Worm (Caenorhabditis elegans) whole organism, L2 larva: ENCODE measurements around the gene gpa-9.

Experiments
- C34F6.9 ChIP-seq: fragments of 150-350 bp; optimal IDR thresholded peaks from 2 replicates; lab custom pipeline; 2014; ENCODE audit warnings: missing biosample characterization, missing genetic modification characterization
- R02D3.7 ChIP-seq: fragments of 150-350 bp; optimal IDR thresholded peaks from 2 replicates; lab custom pipeline; 2014; ENCODE audit warnings: missing biosample characterization, missing genetic modification characterization
- Y55F3AM.14 ChIP-seq: fragments of 200-800 bp; sonication (Bioruptor generic); optimal IDR thresholded peaks from 2 replicates; lab custom pipeline; 2018; ENCODE audit warnings: mild to moderate bottlenecking, missing genetic modification characterization, missing compliant biosample characterization
- alr-1 ChIP-seq: fragments of 150-350 bp; optimal IDR thresholded peaks from 2 replicates; lab custom pipeline; 2014; ENCODE audit warnings: missing biosample characterization, missing genetic modification characterization
- aly-2 ChIP-seq: fragments of 150-350 bp; optimal IDR thresholded peaks from 2 replicates; lab custom pipeline; 2014; ENCODE audit warnings: missing biosample characterization, missing genetic modification characterization
- ama-1 ChIP-seq: fragments of 150-350 bp; optimal IDR thresholded peaks from 2 replicates; lab custom pipeline; 2018; ENCODE audit warnings: inconsistent platforms
- blmp-1 ChIP-seq: sonication (generic microtip); optimal IDR thresholded peaks from 2 replicates; lab custom pipeline; 2017; ENCODE audit warnings: missing genetic modification characterization, mild to moderate bottlenecking, missing compliant biosample characterization, antibody characterized with exemption, moderate library complexity; ENCODE audit not compliant: insufficient read depth
- ceh-16 ChIP-seq: fragments of 150-350 bp; optimal IDR thresholded peaks from 2 replicates; lab custom pipeline; 2014; ENCODE audit warnings: missing biosample characterization, missing genetic modification characterization
- ceh-82 ChIP-seq: fragments of 150-350 bp; optimal IDR thresholded peaks from 2 replicates; lab custom pipeline; 2014; ENCODE audit warnings: missing biosample characterization, missing genetic modification characterization
- crh-2 ChIP-seq: sonication (generic microtip); optimal IDR thresholded peaks from 2 replicates; lab custom pipeline; 2017; ENCODE audit warnings: missing biosample characterization, missing genetic modification characterization
- dmd-4 ChIP-seq: sonication (generic microtip); optimal IDR thresholded peaks from 2 replicates; lab custom pipeline; 2017; ENCODE audit warnings: missing biosample characterization, missing genetic modification characterization
- egl-27 ChIP-seq: sonication (generic microtip); optimal IDR thresholded peaks from 3 replicates; lab custom pipeline; 2017; ENCODE audit warnings: missing biosample characterization, missing genetic modification reagents, missing genetic modification characterization
- elt-1 ChIP-seq: fragments of 150-350 bp; optimal IDR thresholded peaks from 2 replicates; lab custom pipeline; 2014; ENCODE audit warnings: missing biosample characterization, missing genetic modification characterization
- elt-3 ChIP-seq: sonication (generic microtip); optimal IDR thresholded peaks from 2 replicates; lab custom pipeline; 2017; ENCODE audit warnings: missing biosample characterization, missing genetic modification characterization
- fos-1 ChIP-seq: fragments of 150-350 bp; optimal IDR thresholded peaks from 2 replicates; lab custom pipeline; 2014; ENCODE audit warnings: missing biosample characterization, missing genetic modification characterization
- gmeb-1 ChIP-seq: fragments of 150-350 bp; optimal IDR thresholded peaks from 2 replicates; lab custom pipeline; 2014; ENCODE audit warnings: missing biosample characterization, missing genetic modification characterization
- lin-11 ChIP-seq: fragments of 150-350 bp; sonication (generic microtip); optimal IDR thresholded peaks from 2 replicates; lab custom pipeline; 2014; ENCODE audit warnings: missing biosample characterization, missing genetic modification characterization, inconsistent platforms, mixed read lengths
- lin-13 ChIP-seq: fragments of 150-350 bp; optimal IDR thresholded peaks from 2 replicates; lab custom pipeline; 2014; ENCODE audit warnings: missing biosample characterization, missing genetic modification reagents, missing genetic modification characterization
- lin-39 ChIP-seq: fragments of 150-350 bp; optimal IDR thresholded peaks from 2 replicates; lab custom pipeline; 2014; ENCODE audit warnings: missing biosample characterization, missing genetic modification reagents, missing genetic modification characterization
- lsy-2 ChIP-seq, 2 experiments: fragments of 150-350 bp in 1 of 2; sonication (generic microtip) in 1 of 2; optimal IDR thresholded peaks; 2 replicates each; lab custom pipeline; 2014 to 2017; ENCODE audit warnings: missing biosample characterization in 2 of 2, missing genetic modification characterization in 2 of 2
- mdl-1 ChIP-seq, 2 experiments: fragments of 150-350 bp in 1 of 2; sonication (generic microtip) in 1 of 2; optimal IDR thresholded peaks; 2 replicates each; lab custom pipeline; 2017; ENCODE audit warnings: missing biosample characterization in 2 of 2, missing genetic modification characterization in 2 of 2
- nhr-10 ChIP-seq: sonication (generic microtip); optimal IDR thresholded peaks from 2 replicates; lab custom pipeline; 2017; ENCODE audit warnings: missing biosample characterization, missing genetic modification characterization
- nhr-11 ChIP-seq: fragments of 150-350 bp; optimal IDR thresholded peaks from 2 replicates; lab custom pipeline; 2014; ENCODE audit warnings: missing biosample characterization, missing genetic modification characterization
- nhr-12 ChIP-seq: fragments of 150-350 bp; optimal IDR thresholded peaks from 2 replicates; lab custom pipeline; 2014; ENCODE audit warnings: missing biosample characterization, missing genetic modification characterization
- nhr-129 ChIP-seq: fragments of 150-350 bp; optimal IDR thresholded peaks from 2 replicates; lab custom pipeline; 2014; ENCODE audit warnings: missing biosample characterization, missing genetic modification characterization
- nhr-21 ChIP-seq: fragments of 150-350 bp; optimal IDR thresholded peaks from 2 replicates; lab custom pipeline; 2014; ENCODE audit warnings: missing biosample characterization, missing genetic modification characterization
- nhr-23 ChIP-seq: fragments of 150-350 bp; optimal IDR thresholded peaks from 2 replicates; lab custom pipeline; 2014; ENCODE audit warnings: missing biosample characterization, missing genetic modification reagents, missing genetic modification characterization
- nhr-6 ChIP-seq: fragments of 150-350 bp; optimal IDR thresholded peaks from 2 replicates; lab custom pipeline; 2014; ENCODE audit warnings: missing biosample characterization, missing genetic modification characterization
- nhr-77 ChIP-seq: fragments of 150-350 bp; optimal IDR thresholded peaks from 2 replicates; lab custom pipeline; 2014; ENCODE audit warnings: missing biosample characterization, missing genetic modification characterization
- sem-4 ChIP-seq: fragments of 150-350 bp; optimal IDR thresholded peaks from 2 replicates; lab custom pipeline; 2014; ENCODE audit warnings: missing biosample characterization, missing genetic modification reagents, missing genetic modification characterization
- sma-3 ChIP-seq: sonication (generic microtip); optimal IDR thresholded peaks from 2 replicates; lab custom pipeline; 2016; ENCODE audit warnings: missing genetic modification reagents, missing genetic modification characterization, missing compliant biosample characterization
- sma-9 ChIP-seq, 2 experiments: fragments of 150-350 bp in 1 of 2; sonication (generic microtip) in 1 of 2; optimal IDR thresholded peaks; 2 replicates each; lab custom pipeline; 2014 to 2016; ENCODE audit warnings: missing genetic modification characterization in 2 of 2, mild to moderate bottlenecking in 1 of 2, missing biosample characterization in 1 of 2, missing compliant biosample characterization in 1 of 2, missing genetic modification reagents in 1 of 2, moderate library complexity in 1 of 2
- snpc-4 ChIP-seq: fragments of 150-350 bp; optimal IDR thresholded peaks from 2 replicates; lab custom pipeline; 2014; ENCODE audit warnings: missing biosample characterization, missing genetic modification characterization
- unc-39 ChIP-seq: fragments of 150-350 bp; optimal IDR thresholded peaks from 2 replicates; lab custom pipeline; 2014; ENCODE audit warnings: missing biosample characterization, missing genetic modification characterization
- unc-55 ChIP-seq: fragments of 150-350 bp; sonication (generic microtip); optimal IDR thresholded peaks from 3 replicates; lab custom pipeline; 2014; ENCODE audit warnings: missing biosample characterization, missing genetic modification reagents, missing genetic modification characterization
- unc-62 ChIP-seq: fragments of 150-350 bp; optimal IDR thresholded peaks from 2 replicates; lab custom pipeline; 2014; ENCODE audit warnings: missing biosample characterization, missing genetic modification reagents, missing genetic modification characterization
- zag-1 ChIP-seq: fragments of 150-350 bp; optimal IDR thresholded peaks from 2 replicates; lab custom pipeline; 2014; ENCODE audit warnings: missing biosample characterization, missing genetic modification characterization
- ztf-1 ChIP-seq: fragments of 200-800 bp; sonication (Bioruptor generic); conservative IDR thresholded peaks from 2 replicates; pipeline ENCODE4 v1.3.6; 2022; ENCODE audit warnings: missing genetic modification characterization, missing compliant biosample characterization
- ztf-11 ChIP-seq: sonication (generic microtip); optimal IDR thresholded peaks from 2 replicates; lab custom pipeline; 2017; ENCODE audit warnings: missing biosample characterization, missing genetic modification characterization

The gpa-9 gene

DNA sequence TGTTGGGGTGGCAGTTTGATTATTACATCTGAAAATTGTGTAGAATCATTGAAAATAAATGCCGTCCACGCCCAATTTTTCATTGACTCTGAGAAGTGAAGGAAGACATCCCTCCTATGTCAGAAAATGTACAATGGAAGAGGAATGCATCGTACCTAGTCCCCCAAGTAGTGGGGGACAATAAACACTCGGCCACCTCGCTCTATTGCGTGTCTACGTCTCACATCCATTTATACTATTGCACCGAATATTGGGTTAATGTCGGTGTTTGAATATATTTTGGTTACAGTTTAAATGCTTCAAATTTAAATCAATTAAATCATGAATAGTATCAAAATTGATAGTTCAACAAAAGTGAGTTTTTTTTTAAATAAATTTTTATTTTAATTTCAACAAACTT lies 523 bp upstream of the gpa-9 start, which contains the start of gene lin-25:
lin-25 (plus strand) TSS at position 290 of the 400 bp plus-strand sequence.
- TF ChIP-seq snpc-4 (tag; lab: Kevin White, UChicago) (peak; percentile 20), C34F6.9 (tag; lab: Kevin White, UChicago) (peak; percentile 44), fos-1 (tag; lab: Kevin White, UChicago) (peak; percentile 46), zag-1 (tag; lab: Kevin White, UChicago) (peak; percentile 25), unc-39 (tag; lab: Kevin White, UChicago) (no peak), unc-55 (peak; percentile 60), alr-1 (tag; lab: Kevin White, UChicago) (no peak), lsy-2 (tag; optimal IDR thresholded peaks at IDR 0.05; lab: Kevin White, UChicago) (peak in 1 of 2 experiments; percentile 59), ceh-82 (tag; lab: Kevin White, UChicago) (no peak), nhr-129 (tag; lab: Kevin White, UChicago) (peak; percentile 54)
- TF ChIP-seq, all 48 proteins: peak for 7

DNA sequence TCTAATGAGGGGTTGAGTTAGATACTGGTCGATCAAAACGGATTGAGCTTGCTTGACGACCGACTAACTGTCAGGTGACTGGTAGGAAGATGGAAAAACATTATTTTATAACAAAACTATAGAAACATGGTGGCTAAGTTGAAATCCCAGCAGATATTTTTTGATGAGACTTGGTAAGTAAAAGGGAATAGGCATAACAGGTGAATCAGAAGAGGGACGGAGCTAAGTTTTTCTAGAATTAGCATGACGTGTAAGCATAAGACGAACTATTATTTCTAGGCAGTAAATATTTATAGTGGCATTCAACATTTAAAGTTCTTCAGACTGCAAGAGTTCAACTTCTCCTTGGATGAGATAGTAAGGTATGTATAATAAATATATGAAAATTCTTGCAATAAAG lies 4.6 kb downstream of the gpa-9 start, which contains the start of gene F56H9.8:
F56H9.8 (plus strand) TSS at position 301 of the 400 bp plus-strand sequence.
- TF ChIP-seq nhr-10 (tag; lab: Kevin White, UChicago) = no peak
- no peak for TF ChIP-seq alr-1 (tag; lab: Kevin White, UChicago)
- TF ChIP-seq mdl-1 (tag; optimal IDR thresholded peaks at IDR 0.05; lab: Kevin White, UChicago) = no peak

ce11 chrV:12640384-12640783 lies 8.7 kb downstream of the gpa-9 start, which contains the start of gene gpa-8:
Gene gpa-8, minus strand, starts transcription at chrV:12640484.
- TF ChIP-seq aly-2 (tag; lab: Kevin White, UChicago) = no peak
- no peak for TF ChIP-seq nhr-6
- TF ChIP-seq nhr-10 (tag; lab: Kevin White, UChicago) = no peak
- no peak for TF ChIP-seq ztf-11 (tag; lab: Kevin White, UChicago)
- no peak for TF ChIP-seq elt-1 (tag; lab: Kevin White, UChicago)
- TF ChIP-seq nhr-23 (tag; lab: Kevin White, UChicago) = no peak
- TF ChIP-seq snpc-4 (tag; lab: Kevin White, UChicago) = no peak
- no peak for TF ChIP-seq elt-3 (tag; lab: Kevin White, UChicago)
- TF ChIP-seq lin-39 (tag; lab: Kevin White, UChicago) = no peak
- no peak for TF ChIP-seq nhr-21
- TF ChIP-seq nhr-12 (tag; lab: Kevin White, UChicago) = no peak
- no peak for TF ChIP-seq gmeb-1
- TF ChIP-seq unc-62 = no peak
- no peak for TF ChIP-seq unc-39 (tag; lab: Kevin White, UChicago)
- TF ChIP-seq crh-2 (tag; lab: Kevin White, UChicago) = no peak
- TF ChIP-seq nhr-77 (tag; lab: Kevin White, UChicago) = no peak
- TF ChIP-seq, all 48 proteins: peak for 0

DNA sequence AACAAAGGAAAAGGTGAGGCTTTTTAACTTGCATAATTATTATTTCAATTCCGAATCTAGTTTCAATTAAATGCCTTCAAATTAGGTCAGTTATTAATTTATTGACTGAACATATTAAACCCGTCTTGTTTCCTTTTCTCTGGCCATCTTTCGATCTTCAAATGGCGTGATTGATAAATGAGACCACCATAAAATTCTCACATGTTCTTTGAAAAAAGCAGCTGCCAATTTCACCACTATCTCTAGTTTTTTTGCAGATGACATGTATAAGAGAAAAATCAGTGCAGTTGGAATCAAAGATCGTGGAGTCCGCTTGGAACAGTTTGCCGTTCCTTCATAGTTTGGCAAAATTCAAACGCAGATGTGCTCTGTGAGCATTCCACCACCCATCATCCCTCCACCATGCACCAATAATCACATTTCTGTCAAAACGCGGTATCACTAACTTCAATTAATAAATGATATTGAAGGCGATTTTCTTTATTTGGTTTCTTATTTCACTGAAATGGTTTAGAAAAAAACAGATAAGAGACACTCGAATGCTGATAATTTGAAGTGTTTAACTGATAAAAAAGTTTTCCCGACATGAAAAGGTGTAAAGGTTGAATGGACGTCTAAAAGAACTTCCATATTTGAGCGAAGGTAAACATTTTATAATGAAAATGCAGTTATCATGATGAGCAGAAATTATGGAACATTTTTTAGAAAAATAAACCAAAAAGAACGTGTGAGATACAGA lies 11.2 kb downstream of the gpa-9 start:
- TF ChIP-seq lsy-2 (tag; optimal IDR thresholded peaks at IDR 0.05; lab: Kevin White, UChicago) (no peak), nhr-10 (tag; lab: Kevin White, UChicago) (no peak), Y55F3AM.14 (GFP tag; lab: Kevin White, UChicago) (no peak), nhr-11 (tag; lab: Kevin White, UChicago) (no peak), sem-4 (tag; lab: Kevin White, UChicago) (peak; percentile 1), nhr-21 (no peak), ztf-1 (GFP tag; lab: Robert Waterston, UW) (no peak), R02D3.7 (tag; lab: Kevin White, UChicago) (no peak), sma-9 (GFP tag; optimal IDR thresholded peaks at IDR 0.05; lab: Kevin White, UChicago) (peak; percentile 67), sma-9 (tag; optimal IDR thresholded peaks at IDR 0.05; lab: Kevin White, UChicago) (no peak), fos-1 (tag; lab: Kevin White, UChicago) (peak; percentile 51), unc-62 (no peak), blmp-1 (tag; lab: Kevin White, UChicago) (no peak), nhr-6 (no peak), sma-3 (GFP tag; lab: Kevin White, UChicago) (no peak), ztf-11 (tag; lab: Kevin White, UChicago) (no peak), lin-39 (tag; lab: Kevin White, UChicago) (no peak), lin-13 (GFP tag; lab: Kevin White, UChicago) (no peak), dmd-4 (tag; lab: Kevin White, UChicago) (no peak), gmeb-1 (peak; percentile 34), unc-55 (no peak), nhr-12 (tag; lab: Kevin White, UChicago) (no peak), mdl-1 (tag; optimal IDR thresholded peaks at IDR 0.05; lab: Kevin White, UChicago) (no peak), lin-11 (no peak), C34F6.9 (tag; lab: Kevin White, UChicago) (no peak), egl-27 (tag; lab: Kevin White, UChicago) (peak; percentile 37), aly-2 (tag; lab: Kevin White, UChicago) (no peak), ceh-16 (no peak), nhr-77 (tag; lab: Kevin White, UChicago) (no peak), ama-1 (lab: Kevin White, UChicago) (no peak), crh-2 (tag; lab: Kevin White, UChicago) (peak; percentile 42)
